Fruit fly (Drosophila melanogaster): ENCODE results near the gene stg1.
A peak's percentile ranks its signal among the peaks of the same experiment; 100 is the strongest.

The stg1 gene

dm6 chrX:21083246-21083645 is 10.4 kb upstream of the stg1 start:
- TF ChIP-seq N (GFP tag; optimal IDR thresholded peaks at IDR 0.05) (peak; percentile 17), Rel (GFP tag; optimal IDR thresholded peaks at IDR 0.05) (no peak), Rel (tag; optimal IDR thresholded peaks at IDR 0.05) (no peak)

- TF ChIP-seq dsf (GFP tag; optimal IDR thresholded peaks at IDR 0.05; ENCODE audit: borderline replicate concordance) (no peak), Hr78 (GFP tag; optimal IDR thresholded peaks at IDR 0.05) (no peak), Hr83 (GFP tag; optimal IDR thresholded peaks at IDR 0.05; ENCODE audit: poor library complexity, severe bottlenecking) (no peak), woc (GFP tag; optimal IDR thresholded peaks at IDR 0.05) (no peak), Abd-B (GFP tag; optimal IDR thresholded peaks at IDR 0.05) (no peak), Myc (optimal IDR thresholded peaks at IDR 0.05) (no peak), br (GFP tag; optimal IDR thresholded peaks at IDR 0.05) (no peak), CG32264 (GFP tag; optimal IDR thresholded peaks at IDR 0.05) (no peak), GATAd (GFP tag; optimal IDR thresholded peaks at IDR 0.05) (no peak), dl (GFP tag; optimal IDR thresholded peaks at IDR 0.05; ENCODE audit: insufficient read depth in 1 of 2, partially characterized antibody in 2 of 2) (no peak), Vsx2 (GFP tag; optimal IDR thresholded peaks at IDR 0.05; ENCODE audit: partially characterized antibody) (no peak), Dif (GFP tag; optimal IDR thresholded peaks at IDR 0.05; ENCODE audit: partially characterized antibody) (no peak), rgr (GFP tag; optimal IDR thresholded peaks at IDR 0.05) (no peak)
These were observed 8.5 kb downstream of the stg1 start, which contains the start of gene CG15446 for dm6 chrX:21102106-21102505. Gene CG15446, minus strand, starts transcription at chrX:21102206.

- TF ChIP-seq Hnf4 (GFP tag; optimal IDR thresholded peaks at IDR 0.05) = no peak
- TF ChIP-seq Hr83 (GFP tag; optimal IDR thresholded peaks at IDR 0.05; ENCODE audit: poor library complexity, severe bottlenecking) = no peak
- no peak for TF ChIP-seq Mio (GFP tag; optimal IDR thresholded peaks at IDR 0.05)
- TF ChIP-seq Dfd (GFP tag; optimal IDR thresholded peaks at IDR 0.05) = no peak
- TF ChIP-seq woc (GFP tag; optimal IDR thresholded peaks at IDR 0.05) = no peak
- no peak for TF ChIP-seq Rel (GFP tag; optimal IDR thresholded peaks at IDR 0.05)
- no peak for TF ChIP-seq Rel (tag; optimal IDR thresholded peaks at IDR 0.05)
- no peak for TF ChIP-seq foxo (GFP tag; optimal IDR thresholded peaks at IDR 0.05)
- TF ChIP-seq CG32264 (GFP tag; optimal IDR thresholded peaks at IDR 0.05) = no peak
These were observed 12.6 kb downstream of the stg1 start, which contains the start of gene CG1503 for dm6 chrX:21106269-21106668. Gene CG1503, minus strand, starts transcription at chrX:21106369.

- TF ChIP-seq dmrt93B (GFP tag; optimal IDR thresholded peaks at IDR 0.05) (no peak), fru (GFP tag; optimal IDR thresholded peaks at IDR 0.05) (peak; percentile 5), lola (GFP tag; optimal IDR thresholded peaks at IDR 0.05) (no peak), jim (GFP tag; optimal IDR thresholded peaks at IDR 0.05) (peak; percentile 70), Vsx2 (GFP tag; optimal IDR thresholded peaks at IDR 0.05; ENCODE audit: partially characterized antibody) (peak; percentile 66), psq (GFP tag; optimal IDR thresholded peaks at IDR 0.05) (no peak), Rel (GFP tag; optimal IDR thresholded peaks at IDR 0.05) (no peak), Rel (tag; optimal IDR thresholded peaks at IDR 0.05) (peak; percentile 93), foxo (GFP tag; optimal IDR thresholded peaks at IDR 0.05) (no peak), Myc (optimal IDR thresholded peaks at IDR 0.05) (peak; percentile 22), Abd-B (GFP tag; optimal IDR thresholded peaks at IDR 0.05) (no peak), GATAd (GFP tag; optimal IDR thresholded peaks at IDR 0.05) (no peak), CG32264 (GFP tag; optimal IDR thresholded peaks at IDR 0.05) (no peak), woc (GFP tag; optimal IDR thresholded peaks at IDR 0.05) (no peak), dsf (GFP tag; optimal IDR thresholded peaks at IDR 0.05; ENCODE audit: borderline replicate concordance) (no peak), sage (GFP tag; optimal IDR thresholded peaks at IDR 0.05) (no peak), rgr (GFP tag; optimal IDR thresholded peaks at IDR 0.05) (no peak), Jra (GFP tag; optimal IDR thresholded peaks at IDR 0.05) (no peak), HLH106 (tag; optimal IDR thresholded peaks at IDR 0.05) (peak; percentile 17), h (GFP tag; optimal IDR thresholded peaks at IDR 0.05) (peak; percentile 20), sv (GFP tag; optimal IDR thresholded peaks at IDR 0.05) (no peak), dl (GFP tag; optimal IDR thresholded peaks at IDR 0.05; ENCODE audit: insufficient read depth in 1 of 2, partially characterized antibody in 2 of 2) (peak in 1 of 2 experiments; percentile 59), pan (optimal IDR thresholded peaks at IDR 0.05) (no peak), CG9705 (GFP tag; optimal IDR thresholded peaks at IDR 0.05) (no peak), tai (GFP tag; optimal IDR thresholded peaks at IDR 0.05) (no peak), Hnf4 (GFP tag; optimal IDR thresholded peaks at IDR 0.05) (no peak), Mio (GFP tag; optimal IDR thresholded peaks at IDR 0.05) (no peak), br (GFP tag; optimal IDR thresholded peaks at IDR 0.05) (no peak), brk (GFP tag; optimal IDR thresholded peaks at IDR 0.05) (no peak), Dif (GFP tag; optimal IDR thresholded peaks at IDR 0.05; ENCODE audit: partially characterized antibody) (peak; percentile 89), Dfd (GFP tag; optimal IDR thresholded peaks at IDR 0.05) (no peak)
These were observed 23.3 kb downstream of the stg1 start, which contains the start of the genes unc and CG15445 for dm6 chrX:21116864-21117464. Gene unc, minus strand, starts transcription at chrX:21116914. Gene CG15445, plus strand, starts transcription at chrX:21117159.

Measured in whole organism, wandering third instar larva.